4 worm cellular contexts compared by ENCODE assay signal in genomic region chrIII:4237660-4238059, ce11.
TF ChIP-seq lines count a peak whose summit lies in the region.

No protein-coding gene starts in this region.

TF ChIP-seq in whole organism, L2 larva, 48 proteins besides CTCF, POLR2A, EP300 and RAD21 (continued from another document):
- TF ChIP-seq sem-4 (tag; optimal IDR thresholded peaks at IDR 0.05; lab: Kevin White, UChicago), result peak; percentile 92
- TF ChIP-seq Y55F3AM.14 (GFP tag; optimal IDR thresholded peaks at IDR 0.05; lab: Kevin White, UChicago), result peak; percentile 79
- TF ChIP-seq nhr-11 (tag; optimal IDR thresholded peaks at IDR 0.05; lab: Kevin White, UChicago), result peak; percentile 84
- peak; percentile 91 for TF ChIP-seq ztf-4 (tag; optimal IDR thresholded peaks at IDR 0.05; lab: Kevin White, UChicago)
- no peak for TF ChIP-seq lin-39 (tag; optimal IDR thresholded peaks at IDR 0.05; lab: Kevin White, UChicago)
- peak; percentile 97 for TF ChIP-seq nhr-129 (tag; optimal IDR thresholded peaks at IDR 0.05; lab: Kevin White, UChicago)
- TF ChIP-seq nhr-77 (tag; optimal IDR thresholded peaks at IDR 0.05; lab: Kevin White, UChicago), result no peak
- peak; percentile 84 for TF ChIP-seq lin-13 (GFP tag; optimal IDR thresholded peaks at IDR 0.05; lab: Kevin White, UChicago)
- no peak for TF ChIP-seq unc-39 (tag; optimal IDR thresholded peaks at IDR 0.05; lab: Kevin White, UChicago)
- peak; percentile 80 for TF ChIP-seq gmeb-1 (tag; optimal IDR thresholded peaks at IDR 0.05; lab: Kevin White, UChicago)
- no peak for TF ChIP-seq dmd-4 (tag; optimal IDR thresholded peaks at IDR 0.05; lab: Kevin White, UChicago)
- TF ChIP-seq ama-1 (optimal IDR thresholded peaks at IDR 0.05; lab: Kevin White, UChicago), result no peak
- TF ChIP-seq egl-27 (tag; optimal IDR thresholded peaks at IDR 0.05; lab: Kevin White, UChicago), result peak; percentile 91
- TF ChIP-seq ceh-16 (tag; optimal IDR thresholded peaks at IDR 0.05; lab: Kevin White, UChicago), result peak; percentile 41
- peak; percentile 94 for TF ChIP-seq C34F6.9 (tag; optimal IDR thresholded peaks at IDR 0.05; lab: Kevin White, UChicago)
- TF ChIP-seq ceh-82 (tag; optimal IDR thresholded peaks at IDR 0.05; lab: Kevin White, UChicago), result no peak
- TF ChIP-seq elt-3 (tag; optimal IDR thresholded peaks at IDR 0.05; lab: Kevin White, UChicago), result no peak
- no peak for TF ChIP-seq elt-1 (tag; optimal IDR thresholded peaks at IDR 0.05; lab: Kevin White, UChicago)
- no peak for TF ChIP-seq ztf-1 (GFP tag; conservative IDR thresholded peaks at IDR 0.05; lab: Robert Waterston, UW)
- no peak for TF ChIP-seq nhr-12 (tag; optimal IDR thresholded peaks at IDR 0.05; lab: Kevin White, UChicago)
- peak; percentile 99 for TF ChIP-seq F13H6.1 (tag; optimal IDR thresholded peaks at IDR 0.05; lab: Kevin White, UChicago)
- TF ChIP-seq fos-1 (tag; optimal IDR thresholded peaks at IDR 0.05; lab: Kevin White, UChicago), result peak; percentile 96
- TF ChIP-seq snpc-4 (tag; optimal IDR thresholded peaks at IDR 0.05; lab: Kevin White, UChicago), result peak; percentile 25
- no peak for TF ChIP-seq nhr-237 (tag; optimal IDR thresholded peaks at IDR 0.05; lab: Kevin White, UChicago)
- no peak for TF ChIP-seq ZK546.5 (tag; optimal IDR thresholded peaks at IDR 0.05; lab: Kevin White, UChicago)
- no peak for TF ChIP-seq peb-1 (tag; optimal IDR thresholded peaks at IDR 0.05; lab: Kevin White, UChicago)

TF ChIP-seq in whole organism, L4 larva, 104 proteins besides CTCF, POLR2A, EP300 and RAD21 (continued from another document and continues in another):
- TF ChIP-seq T26A8.4 (GFP tag; IDR thresholded peaks at IDR 0.05; lab: Robert Waterston, UW), result peak; percentile 76
- no peak for TF ChIP-seq madf-5 (GFP tag; IDR thresholded peaks at IDR 0.05; lab: Robert Waterston, UW)
- peak; percentile 98 for TF ChIP-seq dmd-6 (GFP tag; IDR thresholded peaks at IDR 0.05; lab: Robert Waterston, UW)
- TF ChIP-seq lir-3 (tag; optimal IDR thresholded peaks at IDR 0.05; lab: Kevin White, UChicago), result no peak
- TF ChIP-seq hlh-30 (tag; optimal IDR thresholded peaks at IDR 0.05; lab: Kevin White, UChicago; ENCODE audit: insufficient read depth), result peak; percentile 98
- TF ChIP-seq nhr-237 (tag; optimal IDR thresholded peaks at IDR 0.05; lab: Kevin White, UChicago), result no peak
- peak; percentile 98 for TF ChIP-seq nhr-48 (tag; optimal IDR thresholded peaks at IDR 0.05; lab: Kevin White, UChicago)
- no peak for TF ChIP-seq F49E8.2 (tag; optimal IDR thresholded peaks at IDR 0.05; lab: Kevin White, UChicago; ENCODE audit: borderline replicate concordance)
- no peak for TF ChIP-seq daf-8 (GFP tag; IDR thresholded peaks at IDR 0.05; lab: Robert Waterston, UW)
- TF ChIP-seq F26F4.8 (GFP tag; conservative IDR thresholded peaks at IDR 0.05; lab: Robert Waterston, UW), result no peak
- TF ChIP-seq unc-39 (tag; optimal IDR thresholded peaks at IDR 0.05; lab: Kevin White, UChicago), result no peak
- peak; percentile 70 for TF ChIP-seq duxl-1 (tag; optimal IDR thresholded peaks at IDR 0.05; lab: Kevin White, UChicago; ENCODE audit: poor library complexity)
- TF ChIP-seq snpc-4 (tag; optimal IDR thresholded peaks at IDR 0.05; lab: Kevin White, UChicago), result no peak
- TF ChIP-seq dve-1 (tag; optimal IDR thresholded peaks at IDR 0.05; lab: Kevin White, UChicago; ENCODE audit: insufficient read depth), result peak; percentile 97
- TF ChIP-seq nhr-25 (tag; optimal IDR thresholded peaks at IDR 0.05; lab: Kevin White, UChicago; ENCODE audit: borderline replicate concordance, insufficient read depth), result peak; percentile 93
- no peak for TF ChIP-seq ztf-11 (tag; optimal IDR thresholded peaks at IDR 0.05; lab: Kevin White, UChicago)
- peak; percentile 100 for TF ChIP-seq nhr-11 (tag; optimal IDR thresholded peaks at IDR 0.05; lab: Kevin White, UChicago)
- TF ChIP-seq lin-39 (tag; optimal IDR thresholded peaks at IDR 0.05; lab: Kevin White, UChicago), result no peak
- no peak for TF ChIP-seq sdz-12 (GFP tag; optimal IDR thresholded peaks at IDR 0.05; lab: Kevin White, UChicago)
- TF ChIP-seq pqm-1 (tag; optimal IDR thresholded peaks at IDR 0.05; lab: Kevin White, UChicago), result peak; percentile 50
- TF ChIP-seq ces-1 (GFP tag; optimal IDR thresholded peaks at IDR 0.05; lab: Kevin White, UChicago), result no peak
- no peak for TF ChIP-seq F44E2.7 (GFP tag; IDR thresholded peaks at IDR 0.05; lab: Robert Waterston, UW)
- TF ChIP-seq nhr-76 (tag; optimal IDR thresholded peaks at IDR 0.05; lab: Kevin White, UChicago), result no peak
- no peak for TF ChIP-seq zag-1 (tag; optimal IDR thresholded peaks at IDR 0.05; lab: Kevin White, UChicago)
- TF ChIP-seq zfp-2 (tag; optimal IDR thresholded peaks at IDR 0.05; lab: Kevin White, UChicago), result no peak
- peak; percentile 80 for TF ChIP-seq nhr-10 (tag; optimal IDR thresholded peaks at IDR 0.05; lab: Kevin White, UChicago)
- no peak for TF ChIP-seq ceh-82 (tag; optimal IDR thresholded peaks at IDR 0.05; lab: Kevin White, UChicago)
- peak; percentile 74 for TF ChIP-seq ztf-7 (tag; optimal IDR thresholded peaks at IDR 0.05; lab: Kevin White, UChicago)
- peak; percentile 71 for TF ChIP-seq T20F7.1 (GFP tag; optimal IDR thresholded peaks at IDR 0.05; lab: Kevin White, UChicago)
- TF ChIP-seq lin-1 (GFP tag; IDR thresholded peaks at IDR 0.05; lab: Robert Waterston, UW), result peak; percentile 91
- no peak for TF ChIP-seq D1046.2 (GFP tag; IDR thresholded peaks at IDR 0.05; lab: Robert Waterston, UW)
- TF ChIP-seq Y5F2A.4 (GFP tag; optimal IDR thresholded peaks at IDR 0.05; lab: Kevin White, UChicago), result no peak
- TF ChIP-seq egl-27 (tag; optimal IDR thresholded peaks at IDR 0.05; lab: Kevin White, UChicago), result peak; percentile 42
- TF ChIP-seq ceh-62 (tag; optimal IDR thresholded peaks at IDR 0.05; lab: Kevin White, UChicago), result no peak
- no peak for TF ChIP-seq unc-130 (GFP tag; optimal IDR thresholded peaks at IDR 0.05; lab: Kevin White, UChicago)
- TF ChIP-seq hlh-11 (tag; optimal IDR thresholded peaks at IDR 0.05; lab: Kevin White, UChicago), result peak; percentile 99
- no peak; the same call in 1 of the 2 replicates for TF ChIP-seq lim-7 (GFP tag; IDR thresholded peaks at IDR 0.05; lab: Robert Waterston, UW)

TF ChIP-seq in whole organism, late embryonic, 69 proteins besides CTCF, POLR2A, EP300 and RAD21 (continued from another document and continues in another):
- TF ChIP-seq fkh-10 (GFP tag; optimal IDR thresholded peaks at IDR 0.05; lab: Kevin White, UChicago) (no peak), ttx-3 (tag; optimal IDR thresholded peaks at IDR 0.05; lab: Kevin White, UChicago) (no peak), ceh-18 (tag; optimal IDR thresholded peaks at IDR 0.05; lab: Kevin White, UChicago) (peak; percentile 93), hlh-30 (tag; optimal IDR thresholded peaks at IDR 0.05; lab: Kevin White, UChicago; ENCODE audit: insufficient read depth) (peak; percentile 93), che-1 (tag; optimal IDR thresholded peaks at IDR 0.05; lab: Kevin White, UChicago) (no peak), sox-4 (tag; optimal IDR thresholded peaks at IDR 0.05; lab: Kevin White, UChicago) (no peak), nfya-1 (tag; optimal IDR thresholded peaks at IDR 0.05; lab: Kevin White, UChicago) (peak; percentile 83), Y22D7AL.16 (tag; optimal IDR thresholded peaks at IDR 0.05; lab: Kevin White, UChicago) (no peak), rnt-1 (tag; optimal IDR thresholded peaks at IDR 0.05; lab: Kevin White, UChicago) (peak; percentile 92), sox-2 (GFP tag; IDR thresholded peaks at IDR 0.05; lab: Robert Waterston, UW) (no peak), tbx-7 (tag; optimal IDR thresholded peaks at IDR 0.05; lab: Kevin White, UChicago) (peak; percentile 5), ceh-45 (GFP tag; IDR thresholded peaks at IDR 0.05; lab: Robert Waterston, UW) (no peak), ama-1 (optimal IDR thresholded peaks at IDR 0.05; lab: Kevin White, UChicago) (no peak), unc-55 (GFP tag; optimal IDR thresholded peaks at IDR 0.05; lab: Kevin White, UChicago) (peak; percentile 85), fax-1 (tag; optimal IDR thresholded peaks at IDR 0.05; lab: Kevin White, UChicago) (peak; percentile 1), ceh-6 (GFP tag; optimal IDR thresholded peaks at IDR 0.05; lab: Kevin White, UChicago) (no peak), ztf-16 (tag; optimal IDR thresholded peaks at IDR 0.05; lab: Kevin White, UChicago) (no peak), pag-3 (tag; optimal IDR thresholded peaks at IDR 0.05; lab: Kevin White, UChicago; ENCODE audit: borderline replicate concordance) (no peak), ets-4 (tag; optimal IDR thresholded peaks at IDR 0.05; lab: Kevin White, UChicago) (peak; percentile 28), zip-5 (tag; optimal IDR thresholded peaks at IDR 0.05; lab: Kevin White, UChicago) (no peak), ceh-19 (GFP tag; optimal IDR thresholded peaks at IDR 0.05; lab: Kevin White, UChicago) (peak; percentile 28), npax-4 (tag; optimal IDR thresholded peaks at IDR 0.05; lab: Kevin White, UChicago) (no peak), hlh-6 (tag; optimal IDR thresholded peaks at IDR 0.05; lab: Kevin White, UChicago) (no peak), ceh-34 (tag; optimal IDR thresholded peaks at IDR 0.05; lab: Kevin White, UChicago) (peak; percentile 70), C38D4.7 (GFP tag; optimal IDR thresholded peaks at IDR 0.05; lab: Kevin White, UChicago) (no peak), ceh-30 (tag; optimal IDR thresholded peaks at IDR 0.05; lab: Kevin White, UChicago) (peak; percentile 57), unc-86 (tag; optimal IDR thresholded peaks at IDR 0.05; lab: Kevin White, UChicago) (no peak), pha-4 (tag; optimal IDR thresholded peaks at IDR 0.05; lab: Kevin White, UChicago) (no peak), unc-3 (GFP tag; conservative IDR thresholded peaks at IDR 0.05; lab: Robert Waterston, UW) (no peak), unc-3 (tag; optimal IDR thresholded peaks at IDR 0.05; lab: Kevin White, UChicago) (no peak), ceh-24 (tag; optimal IDR thresholded peaks at IDR 0.05; lab: Kevin White, UChicago) (no peak), odd-2 (tag; optimal IDR thresholded peaks at IDR 0.05; lab: Kevin White, UChicago) (no peak), dmd-4 (tag; optimal IDR thresholded peaks at IDR 0.05; lab: Kevin White, UChicago; ENCODE audit: borderline replicate concordance) (no peak), F13H6.1 (tag; optimal IDR thresholded peaks at IDR 0.05; lab: Kevin White, UChicago) (peak; percentile 74), madf-2 (tag; optimal IDR thresholded peaks at IDR 0.05; lab: Kevin White, UChicago) (no peak), C08G9.2 (tag; optimal IDR thresholded peaks at IDR 0.05; lab: Kevin White, UChicago) (peak; percentile 59), nhr-11 (tag; optimal IDR thresholded peaks at IDR 0.05; lab: Kevin White, UChicago) (peak; percentile 91), syd-9 (tag; optimal IDR thresholded peaks at IDR 0.05; lab: Kevin White, UChicago) (peak; percentile 38), dve-1 (tag; optimal IDR thresholded peaks at IDR 0.05; lab: Kevin White, UChicago) (peak; percentile 74), tbx-2 (tag; optimal IDR thresholded peaks at IDR 0.05; lab: Kevin White, UChicago) (peak; percentile 84), ref-2 (tag; optimal IDR thresholded peaks at IDR 0.05; lab: Kevin White, UChicago) (peak; percentile 75)

TF ChIP-seq in whole organism, mixed stage, embryonic, 35 proteins besides CTCF, POLR2A, EP300 and RAD21 (continued from another document):
- TF ChIP-seq unc-39 (tag; optimal IDR thresholded peaks at IDR 0.05; lab: Kevin White, UChicago), result no peak
- TF ChIP-seq mab-5 (tag; optimal IDR thresholded peaks at IDR 0.05; lab: Kevin White, UChicago), result no peak
- peak; percentile 27 for TF ChIP-seq ztf-11 (tag; optimal IDR thresholded peaks at IDR 0.05; lab: Kevin White, UChicago)
- TF ChIP-seq ceh-39 (tag; optimal IDR thresholded peaks at IDR 0.05; lab: Kevin White, UChicago), result no peak
- no peak for TF ChIP-seq tbx-8 (GFP tag; optimal IDR thresholded peaks at IDR 0.05; lab: Kevin White, UChicago)
